Worm (Caenorhabditis elegans) whole organism, L1 larva: ENCODE data around the gene coa-1.

ENCODE experiments used
- C34B4.2 ChIP-seq: sonication (generic microtip); optimal IDR thresholded peaks from 2 replicates; lab custom pipeline; 2017; ENCODE audit warnings: mild to moderate bottlenecking, missing genetic modification characterization, missing compliant biosample characterization
- F16B12.6 ChIP-seq: fragments of 150-350 bp; optimal IDR thresholded peaks from 2 replicates; lab custom pipeline; 2014; ENCODE audit warnings: missing biosample characterization, missing genetic modification characterization
- aly-2 ChIP-seq: fragments of 150-350 bp; optimal IDR thresholded peaks from 2 replicates; lab custom pipeline; 2014; ENCODE audit warnings: missing biosample characterization, missing genetic modification characterization
- blmp-1 ChIP-seq: fragments of 150-350 bp; optimal IDR thresholded peaks from 2 replicates; lab custom pipeline; 2014; ENCODE audit warnings: missing biosample characterization, missing genetic modification characterization
- dpl-1 ChIP-seq, 3 experiments: fragments of 150-350 bp in 2 of 3; sonication (generic microtip) in 1 of 3; optimal IDR thresholded peaks; 2 replicates each; lab custom pipeline; 2014 to 2017; ENCODE audit warnings: missing biosample characterization in 3 of 3, missing genetic modification characterization in 3 of 3, missing genetic modification reagents in 3 of 3
- dsc-1 ChIP-seq: sonication (generic microtip); optimal IDR thresholded peaks from 2 replicates; lab custom pipeline; 2016; ENCODE audit warnings: mild to moderate bottlenecking, missing genetic modification characterization, missing compliant biosample characterization
- egl-13 ChIP-seq: sonication (generic microtip); optimal IDR thresholded peaks from 2 replicates; lab custom pipeline; 2016; ENCODE audit warnings: missing genotype, missing genetic modification reagents, missing genetic modification characterization, missing compliant biosample characterization
- egl-27 ChIP-seq, 2 experiments: fragments of 150-350 bp in 1 of 2; sonication (generic microtip); optimal IDR thresholded peaks; 3 replicates each; lab custom pipeline; 2017 to 2018; ENCODE audit warnings: missing biosample characterization in 2 of 2, missing genetic modification characterization in 2 of 2, missing genetic modification reagents in 2 of 2
- fkh-10 ChIP-seq: sonication (generic microtip); optimal IDR thresholded peaks from 2 replicates; lab custom pipeline; 2017; ENCODE audit warnings: missing biosample characterization, missing genetic modification reagents, missing genetic modification characterization
- fkh-4 ChIP-seq: sonication (generic microtip); optimal IDR thresholded peaks from 2 replicates; lab custom pipeline; 2016; ENCODE audit warnings: missing compliant biosample characterization, missing genetic modification characterization, borderline replicate concordance
- fkh-8 ChIP-seq: sonication (generic microtip); optimal IDR thresholded peaks from 2 replicates; lab custom pipeline; 2016; ENCODE audit warnings: mild to moderate bottlenecking, missing genetic modification characterization, missing compliant biosample characterization
- grh-1 ChIP-seq: fragments of 200-800 bp; sonication (Bioruptor generic); IDR thresholded peaks from 2 replicates; pipeline ENCODE4 v1.3.6; 2022; ENCODE audit warnings: missing genetic modification reagents, missing genetic modification characterization, missing compliant biosample characterization
- hlh-4 ChIP-seq: sonication (generic microtip); optimal IDR thresholded peaks from 2 replicates; lab custom pipeline; 2016; ENCODE audit warnings: mild to moderate bottlenecking, missing genetic modification characterization, missing compliant biosample characterization
- hpl-2 ChIP-seq: fragments of 150-350 bp; optimal IDR thresholded peaks from 2 replicates; lab custom pipeline; 2014; ENCODE audit warnings: missing biosample characterization, missing genetic modification reagents, missing genetic modification characterization
- lin-14 ChIP-seq: fragments of 200-800 bp; sonication (Bioruptor generic); optimal IDR thresholded peaks from 2 replicates; lab custom pipeline; 2018; ENCODE audit warnings: mild to moderate bottlenecking, missing genetic modification characterization, moderate library complexity, missing compliant biosample characterization
- lir-3 ChIP-seq: sonication (generic microtip); optimal IDR thresholded peaks from 2 replicates; lab custom pipeline; 2016; ENCODE audit warnings: mild to moderate bottlenecking, missing genetic modification characterization, moderate library complexity, missing compliant biosample characterization; ENCODE audit not compliant: poor library complexity
- mdl-1 ChIP-seq, 2 experiments: fragments of 150-350 bp; optimal IDR thresholded peaks; 2 replicates each; lab custom pipeline; 2014 to 2017; ENCODE audit warnings: missing biosample characterization in 2 of 2, missing genetic modification characterization in 2 of 2, inconsistent platforms in 1 of 2
- nhr-47 ChIP-seq: sonication (generic microtip); optimal IDR thresholded peaks from 2 replicates; lab custom pipeline; 2016; ENCODE audit warnings: mild to moderate bottlenecking, missing genetic modification characterization, moderate library complexity, missing compliant biosample characterization
- nhr-76 ChIP-seq: sonication (generic microtip); optimal IDR thresholded peaks from 2 replicates; lab custom pipeline; 2017; ENCODE audit warnings: missing biosample characterization, missing genetic modification characterization
- nhr-84 ChIP-seq: sonication (generic microtip); optimal IDR thresholded peaks from 2 replicates; lab custom pipeline; 2017; ENCODE audit warnings: missing biosample characterization, missing genetic modification characterization
- nhr-85 ChIP-seq: sonication (generic microtip); peaks from one replicate; lab custom pipeline; 2016; ENCODE audit warnings: missing genetic modification characterization, inconsistent platforms, missing compliant biosample characterization
- pax-3 ChIP-seq: fragments of 200-800 bp; sonication (Bioruptor generic); optimal IDR thresholded peaks from 2 replicates; lab custom pipeline; 2018; ENCODE audit warnings: mild to moderate bottlenecking, missing genetic modification characterization, moderate library complexity, missing compliant biosample characterization
- snu-23 ChIP-seq: sonication (generic microtip); optimal IDR thresholded peaks from 2 replicates; lab custom pipeline; 2016; ENCODE audit warnings: missing genetic modification characterization, missing compliant biosample characterization
- sox-4 ChIP-seq: sonication (generic microtip); optimal IDR thresholded peaks from 2 replicates; lab custom pipeline; 2016; ENCODE audit warnings: missing genetic modification characterization, missing compliant biosample characterization
- sup-37 ChIP-seq: fragments of 200-800 bp; sonication (Bioruptor generic); optimal IDR thresholded peaks from 2 replicates; lab custom pipeline; 2018; ENCODE audit warnings: mild to moderate bottlenecking, missing genetic modification characterization, missing compliant biosample characterization
- swsn-7 ChIP-seq: sonication (generic microtip); optimal IDR thresholded peaks from 2 replicates; lab custom pipeline; 2016; ENCODE audit warnings: missing genetic modification characterization, missing compliant biosample characterization
- tbx-2 ChIP-seq: sonication (generic microtip); optimal IDR thresholded peaks from 2 replicates; lab custom pipeline; 2016; ENCODE audit warnings: missing genetic modification characterization, missing compliant biosample characterization
- tlp-1 ChIP-seq: fragments of 150-350 bp; optimal IDR thresholded peaks from 2 replicates; lab custom pipeline; 2014; ENCODE audit warnings: missing biosample characterization, missing genetic modification characterization
- unc-130 ChIP-seq: fragments of 150-350 bp; optimal IDR thresholded peaks from 2 replicates; lab custom pipeline; 2017; ENCODE audit warnings: missing biosample characterization, missing genetic modification characterization, inconsistent platforms
- zag-1 ChIP-seq: fragments of 150-350 bp; optimal IDR thresholded peaks from 2 replicates; lab custom pipeline; 2014; ENCODE audit warnings: missing biosample characterization, missing genetic modification characterization
- zip-4 ChIP-seq: fragments of 200-800 bp; sonication (Bioruptor generic); optimal IDR thresholded peaks from 2 replicates; lab custom pipeline; 2018; ENCODE audit warnings: mild to moderate bottlenecking, missing genetic modification characterization, moderate library complexity, missing compliant biosample characterization
- ztf-11 ChIP-seq, 2 experiments: sonication (generic microtip); optimal IDR thresholded peaks; 2 replicates each; lab custom pipeline; 2016 to 2017; ENCODE audit warnings: missing genetic modification characterization in 2 of 2, missing biosample characterization in 1 of 2, missing compliant biosample characterization in 1 of 2
- ztf-4 ChIP-seq: fragments of 150-350 bp; optimal IDR thresholded peaks from 2 replicates; lab custom pipeline; 2014; ENCODE audit warnings: missing biosample characterization, missing genetic modification characterization

Gene coa-1

ce11 chrIV:204998-205397, at the start of gene coa-1:
Gene coa-1, plus strand, starts transcription at chrIV:205298.
- TF ChIP-seq hpl-2 = no peak
- no peak for TF ChIP-seq C34B4.2 (tag; lab: Kevin White, UChicago)
- no peak for TF ChIP-seq hlh-4 (tag; lab: Kevin White, UChicago)
- TF ChIP-seq nhr-47 (tag; lab: Kevin White, UChicago) = no peak
- no peak for TF ChIP-seq grh-1 (GFP tag; lab: Robert Waterston, UW)
- no peak for TF ChIP-seq sox-4 (tag; lab: Kevin White, UChicago)
- TF ChIP-seq unc-130 (tag; lab: Kevin White, UChicago) = no peak
- TF ChIP-seq ztf-11 (tag; optimal IDR thresholded peaks at IDR 0.05; lab: Kevin White, UChicago) = no peak
- TF ChIP-seq zip-4 (GFP tag; lab: Kevin White, UChicago) = no peak
- TF ChIP-seq tbx-2 = no peak
- TF ChIP-seq pax-3 (tag; lab: Kevin White, UChicago) = no peak
- TF ChIP-seq zag-1 (tag; lab: Kevin White, UChicago) = no peak
- TF ChIP-seq lir-3 (tag; lab: Kevin White, UChicago) = no peak
- TF ChIP-seq blmp-1 (tag; lab: Kevin White, UChicago) = no peak

DNA sequence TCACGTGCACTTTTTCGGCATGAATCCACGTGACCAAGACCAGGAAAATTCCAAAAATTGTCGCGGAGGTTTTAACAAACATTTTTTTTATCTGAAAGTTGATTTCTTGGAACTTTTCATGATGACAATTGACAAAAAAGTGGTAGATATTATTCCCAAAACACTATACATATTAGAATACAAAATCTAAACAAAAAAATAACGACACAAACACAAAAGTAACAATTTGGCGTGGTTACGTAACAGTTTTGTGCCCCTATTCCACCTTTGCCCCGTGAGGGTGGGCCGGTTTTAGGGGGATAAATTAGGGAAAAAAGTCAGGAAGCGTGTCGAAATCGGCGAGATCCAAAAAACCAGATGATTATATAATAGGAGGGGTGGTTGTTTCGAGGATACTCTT, 47.3 kb upstream of the coa-1 start, which contains the start of gene gegf-1:
TSS of gene gegf-1 (minus strand) at position 101 of the 400 bp plus-strand sequence.
- TF ChIP-seq snu-23 (no peak), fkh-10 (GFP tag; lab: Kevin White, UChicago) (no peak), zag-1 (tag; lab: Kevin White, UChicago) (no peak), dpl-1 (GFP tag; optimal IDR thresholded peaks at IDR 0.05; lab: Kevin White, UChicago) (no peak), grh-1 (GFP tag; lab: Robert Waterston, UW) (no peak), sox-4 (tag; lab: Kevin White, UChicago) (no peak), zip-4 (GFP tag; lab: Kevin White, UChicago) (no peak)
- TF ChIP-seq, all 84 proteins: peak for 0

- TF ChIP-seq ztf-4 (tag; lab: Kevin White, UChicago) (no peak), lin-14 (GFP tag; lab: Kevin White, UChicago) (no peak), swsn-7 (tag; lab: Kevin White, UChicago) (no peak), egl-13 (tag; lab: Kevin White, UChicago) (no peak), sup-37 (no peak), nhr-84 (no peak), F16B12.6 (no peak), egl-27 (tag; optimal IDR thresholded peaks at IDR 0.05; lab: Kevin White, UChicago) (no peak), fkh-8 (no peak), hlh-4 (tag; lab: Kevin White, UChicago) (no peak), fkh-10 (GFP tag; lab: Kevin White, UChicago) (no peak), nhr-76 (tag; lab: Kevin White, UChicago) (no peak)
These were observed 46.4 kb upstream of the coa-1 start, which contains the start of gene Y38C1AA.7 for ce11 chrIV:158662-159061. Gene Y38C1AA.7, plus strand, starts transcription at chrIV:158962.

- no peak for TF ChIP-seq fkh-10 (GFP tag; lab: Kevin White, UChicago)
- TF ChIP-seq nhr-85 (tag; lab: Kevin White, UChicago) = no peak
- no peak for TF ChIP-seq mdl-1 (tag; optimal IDR thresholded peaks at IDR 0.05; lab: Kevin White, UChicago)
These were observed 45.2 kb upstream of the coa-1 start, which contains the start of gene Y38C1AA.19 for ce11 chrIV:159864-160263. Gene Y38C1AA.19, plus strand, starts transcription at chrIV:160164.

DNA sequence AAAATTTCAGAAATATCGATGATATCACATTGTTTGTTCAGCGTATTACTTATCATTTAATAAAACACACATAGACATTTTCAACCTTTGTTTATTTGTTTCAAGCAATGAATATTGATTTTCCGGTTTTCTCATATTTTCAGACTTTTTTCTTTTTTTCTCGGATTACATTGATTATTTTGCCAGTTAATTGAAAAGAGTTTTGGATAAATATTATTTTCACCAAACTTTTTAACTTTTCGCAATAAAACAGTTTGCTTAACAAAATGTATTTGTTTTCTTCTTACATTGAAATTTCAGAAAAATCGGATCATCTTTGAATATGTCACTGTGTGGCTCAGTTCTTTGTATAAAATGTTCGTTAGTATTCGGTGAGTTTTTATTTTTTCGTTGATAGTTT, 42.6 kb upstream of the coa-1 start, which contains the start of gene Y38C1AA.6:
TSS of gene Y38C1AA.6 (plus strand) at position 301 of the 400 bp plus-strand sequence.
- TF ChIP-seq dsc-1 (tag; lab: Kevin White, UChicago) = no peak

DNA sequence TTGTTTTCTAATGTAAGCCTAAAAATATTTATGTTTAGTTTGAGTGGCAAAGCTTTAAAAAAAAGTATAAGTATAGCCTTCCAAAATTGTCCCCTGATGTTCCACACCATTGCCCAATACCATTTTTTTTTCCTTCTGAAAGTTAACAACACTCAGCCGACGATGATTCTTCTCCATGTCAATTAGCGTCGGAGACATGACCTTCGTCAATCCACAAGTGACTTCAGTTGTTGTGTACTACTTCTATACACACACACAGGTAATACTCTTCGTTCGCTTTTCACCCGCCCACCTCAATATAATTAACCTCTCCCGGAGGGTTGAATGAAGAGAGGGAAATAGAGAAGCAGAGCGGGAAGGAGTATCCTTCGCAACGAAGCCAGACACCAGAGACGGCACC, 40.3 kb upstream of the coa-1 start, which contains the start of gene cutl-24:
TSS of gene cutl-24 (plus strand) at position 301 of the 400 bp plus-strand sequence.
- no peak for TF ChIP-seq dpl-1 (GFP tag; optimal IDR thresholded peaks at IDR 0.05; lab: Kevin White, UChicago)
- TF ChIP-seq nhr-85 (tag; lab: Kevin White, UChicago) = peak; percentile 61
- no peak for TF ChIP-seq unc-130 (tag; lab: Kevin White, UChicago)
- TF ChIP-seq tlp-1 = no peak
- TF ChIP-seq blmp-1 (tag; lab: Kevin White, UChicago) = peak; percentile 18
- no peak for TF ChIP-seq aly-2 (tag; lab: Kevin White, UChicago)
- TF ChIP-seq fkh-4 (tag; lab: Kevin White, UChicago) = no peak
